Worm (Caenorhabditis elegans): ENCODE measurements around the gene F52D2.6.

ce11 chrX:1975692-1976091 lies at the start of gene F52D2.6:
- no peak for TF ChIP-seq egl-27 (tag; optimal IDR thresholded peaks at IDR 0.05)
- no peak for TF ChIP-seq ama-1 (optimal IDR thresholded peaks at IDR 0.05)
- no peak for TF ChIP-seq C16A3.4 (tag; optimal IDR thresholded peaks at IDR 0.05)
- TF ChIP-seq zag-1 (tag; optimal IDR thresholded peaks at IDR 0.05): no peak
- no peak for TF ChIP-seq snpc-4 (tag; optimal IDR thresholded peaks at IDR 0.05)
- TF ChIP-seq ceh-82 (tag; optimal IDR thresholded peaks at IDR 0.05): no peak
- no peak for TF ChIP-seq nhr-12 (tag; optimal IDR thresholded peaks at IDR 0.05)
- no peak for TF ChIP-seq F16B12.6 (tag; optimal IDR thresholded peaks at IDR 0.05)
- TF ChIP-seq egl-13 (tag; optimal IDR thresholded peaks at IDR 0.05): no peak
- no peak for TF ChIP-seq sup-37 (GFP tag; optimal IDR thresholded peaks at IDR 0.05)
- TF ChIP-seq sptf-1 (tag; optimal IDR thresholded peaks at IDR 0.05): no peak
- no peak for TF ChIP-seq lin-35 (GFP tag; optimal IDR thresholded peaks at IDR 0.05)
- TF ChIP-seq mdl-1 (tag; optimal IDR thresholded peaks at IDR 0.05): no peak

Data from whole organism, L1 larva.